Fruit fly (Drosophila melanogaster) whole organism, embryonic: ENCODE data around the gene DppIII.

Experiments used
- Antp ChIP-seq: fragments of 200-800 bp; sonication (Bioruptor generic); optimal IDR thresholded peaks from 3 replicates; lab custom pipeline; 2016; ENCODE audit warnings: missing biosample characterization, missing genetic modification characterization
- CG1024 ChIP-seq: fragments of 200-800 bp; sonication (Bioruptor generic); IDR thresholded peaks from 2 replicates; pipeline ENCODE4 v1.3.6; 2022; ENCODE audit warnings: missing biosample characterization, missing genetic modification characterization
- CG11398 ChIP-seq: fragments of 200-800 bp; sonication (Bioruptor generic); optimal IDR thresholded peaks from 2 replicates; lab custom pipeline; 2016; ENCODE audit warnings: missing biosample characterization, missing genetic modification characterization
- CG12104 ChIP-seq: fragments of 200-800 bp; sonication (Bioruptor generic); optimal IDR thresholded peaks from 3 replicates; lab custom pipeline; 2016; ENCODE audit warnings: missing biosample characterization, missing genetic modification characterization
- CG1233 ChIP-seq: fragments of 200-800 bp; sonication (Bioruptor generic); optimal IDR thresholded peaks from 4 replicates; lab custom pipeline; 2018; ENCODE audit warnings: missing biosample characterization, mild to moderate bottlenecking, missing genetic modification characterization
- CG12769 ChIP-seq: fragments of 200-800 bp; sonication (Bioruptor generic); optimal IDR thresholded peaks from 2 replicates; lab custom pipeline; 2019; ENCODE audit warnings: missing biosample characterization, mild to moderate bottlenecking, missing genetic modification characterization, moderate library complexity
- CG14050 ChIP-seq: fragments of 200-800 bp; sonication (Bioruptor generic); IDR thresholded peaks from 3 replicates; pipeline ENCODE4 v1.3.6; 2022; ENCODE audit warnings: missing biosample characterization, missing genetic modification characterization
- CG14965 ChIP-seq: fragments of 200-800 bp; sonication (Bioruptor generic); optimal IDR thresholded peaks from 2 replicates; lab custom pipeline; 2016; ENCODE audit warnings: missing biosample characterization, missing genetic modification characterization, borderline replicate concordance
- CG16863 ChIP-seq: fragments of 200-800 bp; sonication (Bioruptor generic); optimal IDR thresholded peaks from 3 replicates; lab custom pipeline; 2016; ENCODE audit warnings: missing biosample characterization, missing genetic modification characterization
- CG17359 ChIP-seq: fragments of 200-800 bp; sonication (Bioruptor generic); optimal IDR thresholded peaks from 3 replicates; lab custom pipeline; 2018; ENCODE audit warnings: missing biosample characterization, mild to moderate bottlenecking, missing genetic modification characterization, moderate library complexity
- CG17385 ChIP-seq: fragments of 200-800 bp; sonication (Bioruptor generic); optimal IDR thresholded peaks from 3 replicates; lab custom pipeline; 2018; ENCODE audit warnings: missing biosample characterization, mild to moderate bottlenecking, missing genetic modification characterization
- CG17802 ChIP-seq: fragments of 200-800 bp; sonication (Bioruptor generic); optimal IDR thresholded peaks from 2 replicates; lab custom pipeline; 2018; ENCODE audit warnings: missing biosample characterization, mild to moderate bottlenecking, missing genetic modification characterization, moderate library complexity
- CG2678 ChIP-seq: fragments of 200-800 bp; sonication (Bioruptor generic); optimal IDR thresholded peaks from 3 replicates; lab custom pipeline; 2019; ENCODE audit warnings: missing biosample characterization, mild to moderate bottlenecking, missing genetic modification characterization, moderate library complexity
- CG31365 ChIP-seq: fragments of 200-800 bp; sonication (Bioruptor generic); optimal IDR thresholded peaks from 2 replicates; lab custom pipeline; 2018; ENCODE audit warnings: missing biosample characterization, mild to moderate bottlenecking, missing genetic modification characterization
- CG33557 ChIP-seq: fragments of 200-800 bp; sonication (Bioruptor generic); optimal IDR thresholded peaks from 2 replicates; lab custom pipeline; 2019; ENCODE audit warnings: missing biosample characterization, mild to moderate bottlenecking, missing genetic modification characterization, moderate library complexity
- CG4730 ChIP-seq: fragments of 200-800 bp; sonication (Bioruptor generic); IDR thresholded peaks from 2 replicates; pipeline ENCODE4 v1.3.6; 2022; ENCODE audit warnings: missing biosample characterization, missing genetic modification characterization
- CG6654 ChIP-seq: fragments of 200-800 bp; sonication (Bioruptor generic); optimal IDR thresholded peaks from 2 replicates; lab custom pipeline; 2017; ENCODE audit warnings: missing biosample characterization, mild to moderate bottlenecking, missing genetic modification characterization
- CG8281 ChIP-seq: fragments of 200-800 bp; sonication (Bioruptor generic); optimal IDR thresholded peaks from 2 replicates; lab custom pipeline; 2018; ENCODE audit warnings: missing biosample characterization, mild to moderate bottlenecking, missing genetic modification characterization, moderate library complexity
- CG9797 ChIP-seq: fragments of 200-800 bp; sonication (Bioruptor generic); optimal IDR thresholded peaks from 3 replicates; lab custom pipeline; 2018; ENCODE audit warnings: missing biosample characterization, mild to moderate bottlenecking, missing genetic modification characterization
- Dll ChIP-seq: fragments of 200-800 bp; sonication (Bioruptor generic); IDR thresholded peaks from 4 replicates; pipeline ENCODE4 v1.3.6; 2022; ENCODE audit warnings: missing biosample characterization, missing genetic modification characterization; ENCODE audit not compliant: partially characterized antibody
- Drgx ChIP-seq: fragments of 200-800 bp; sonication (Bioruptor generic); IDR thresholded peaks from 2 replicates; pipeline ENCODE4 v1.3.6; 2022; ENCODE audit warnings: missing biosample characterization, missing genetic modification characterization
- Ets97D ChIP-seq: fragments of 200-800 bp; sonication (Bioruptor generic); optimal IDR thresholded peaks from 3 replicates; lab custom pipeline; 2016; ENCODE audit warnings: missing biosample characterization, missing genetic modification characterization
- GATAe ChIP-seq: fragments of 200-800 bp; sonication (Bioruptor generic); conservative IDR thresholded peaks from 2 replicates; pipeline ENCODE4 v1.3.6; 2022; ENCODE audit warnings: missing biosample characterization, missing genetic modification characterization
- H2.0 ChIP-seq: fragments of 200-800 bp; sonication (Bioruptor generic); IDR thresholded peaks from 2 replicates; pipeline ENCODE4 v1.3.6; 2022; ENCODE audit warnings: missing biosample characterization, missing genetic modification characterization
- HmgD ChIP-seq: fragments of 200-800 bp; sonication (Bioruptor generic); optimal IDR thresholded peaks from 3 replicates; lab custom pipeline; 2016; ENCODE audit warnings: missing biosample characterization, missing genetic modification characterization
- Hr78 ChIP-seq, 2 experiments: fragments of 200-800 bp in 1 of 2; fragments of >200 bp in 1 of 2; sonication (Bioruptor generic) in 1 of 2; optimal IDR thresholded peaks; 2 replicates each; lab custom pipeline; 2017 to 2019; ENCODE audit warnings: missing biosample characterization in 2 of 2, missing genetic modification characterization in 2 of 2, mild to moderate bottlenecking in 1 of 2, moderate library complexity in 1 of 2
- Nf-YA ChIP-seq: fragments of 200-800 bp; sonication (Bioruptor generic); IDR thresholded peaks from 2 replicates; pipeline ENCODE4 v1.3.6; 2022; ENCODE audit warnings: missing biosample characterization, missing genetic modification characterization
- PHDP ChIP-seq: fragments of 200-800 bp; sonication (Bioruptor generic); optimal IDR thresholded peaks from 3 replicates; lab custom pipeline; 2018; ENCODE audit warnings: missing biosample characterization, mild to moderate bottlenecking, missing genetic modification characterization, moderate library complexity
- Xbp1 ChIP-seq: fragments of 200-800 bp; sonication (Bioruptor generic); optimal IDR thresholded peaks from 3 replicates; lab custom pipeline; 2016; ENCODE audit warnings: missing biosample characterization, mild to moderate bottlenecking, missing genetic modification characterization
- ase ChIP-seq: fragments of 200-800 bp; sonication (Bioruptor generic); IDR thresholded peaks from 3 replicates; pipeline ENCODE4 v1.3.6; 2022; ENCODE audit warnings: missing biosample characterization, missing genetic modification characterization
- chm ChIP-seq: fragments of 200-800 bp; sonication (Bioruptor generic); IDR thresholded peaks from 2 replicates; pipeline ENCODE4 v1.3.6; 2022; ENCODE audit warnings: missing biosample characterization, missing genetic modification characterization
- disco-r ChIP-seq: fragments of 200-800 bp; sonication (Bioruptor generic); optimal IDR thresholded peaks from 2 replicates; lab custom pipeline; 2016; ENCODE audit warnings: missing biosample characterization, missing genetic modification characterization
- fd102C ChIP-seq: fragments of 200-800 bp; sonication (Bioruptor generic); optimal IDR thresholded peaks from 2 replicates; lab custom pipeline; 2018; ENCODE audit warnings: missing biosample characterization, mild to moderate bottlenecking, missing genetic modification characterization, moderate library complexity
- gcm ChIP-seq: fragments of 200-800 bp; sonication (Bioruptor generic); optimal IDR thresholded peaks from 2 replicates; lab custom pipeline; 2019; ENCODE audit warnings: missing biosample characterization, mild to moderate bottlenecking, missing genetic modification characterization, moderate library complexity
- gfzf ChIP-seq: fragments of 200-800 bp; sonication (Bioruptor generic); optimal IDR thresholded peaks from 2 replicates; lab custom pipeline; 2016; ENCODE audit warnings: missing biosample characterization, mild to moderate bottlenecking, missing genetic modification characterization, moderate library complexity
- knrl ChIP-seq: fragments of 200-800 bp; sonication (Bioruptor generic); IDR thresholded peaks from 3 replicates; pipeline ENCODE4 v1.3.6; 2022; ENCODE audit warnings: missing biosample characterization, missing genetic modification characterization; ENCODE audit not compliant: partially characterized antibody
- luna ChIP-seq: fragments of 200-800 bp; sonication (Bioruptor generic); optimal IDR thresholded peaks from 2 replicates; lab custom pipeline; 2016; ENCODE audit warnings: missing biosample characterization, missing genetic modification characterization
- pan ChIP-seq, 4 experiments: fragments of >200 bp in 3 of 4; fragments of 200-800 bp in 1 of 4; sonication (Bioruptor generic) in 1 of 4; optimal IDR thresholded peaks in 3 of 4; IDR thresholded peaks in 1 of 4; 2 replicates each; pipeline versions ENCODE4 v1.3.6 to Lab custom; 2017 to 2022; ENCODE audit warnings: missing biosample characterization in 2 of 4, missing genetic modification characterization in 2 of 4, mixed read lengths in 1 of 4
- rib ChIP-seq: fragments of 200-800 bp; sonication (Bioruptor generic); IDR thresholded peaks from 2 replicates; pipeline ENCODE4 v1.3.6; 2022; ENCODE audit warnings: missing biosample characterization, missing genetic modification characterization
- run ChIP-seq: fragments of 200-800 bp; sonication (Bioruptor generic); optimal IDR thresholded peaks from 3 replicates; lab custom pipeline; 2018; ENCODE audit warnings: missing biosample characterization, mild to moderate bottlenecking, missing genetic modification characterization
- scrt ChIP-seq: fragments of 200-800 bp; sonication (Bioruptor generic); optimal IDR thresholded peaks from 2 replicates; lab custom pipeline; 2018; ENCODE audit warnings: missing biosample characterization, mild to moderate bottlenecking, missing genetic modification characterization, moderate library complexity
- sens ChIP-seq: fragments of 200-800 bp; sonication (Bioruptor generic); peaks from one replicate; lab custom pipeline; 2016; ENCODE audit warnings: missing biosample characterization, missing genetic modification characterization
- seq ChIP-seq: fragments of 200-800 bp; sonication (Bioruptor generic); IDR thresholded peaks from 2 replicates; pipeline ENCODE4 v1.3.6; 2022; ENCODE audit warnings: missing biosample characterization, missing genetic modification characterization
- slp2 ChIP-seq: fragments of 200-800 bp; sonication (Bioruptor generic); optimal IDR thresholded peaks from 2 replicates; lab custom pipeline; 2016; ENCODE audit warnings: missing biosample characterization, missing genetic modification characterization
- sr ChIP-seq: fragments of 200-800 bp; sonication (Bioruptor generic); IDR thresholded peaks from 3 replicates; pipeline ENCODE4 v1.3.6; 2022; ENCODE audit warnings: missing biosample characterization, missing genetic modification characterization
- ssp ChIP-seq: fragments of 200-800 bp; sonication (Bioruptor generic); IDR thresholded peaks from 2 replicates; pipeline ENCODE4 v1.3.6; 2022; ENCODE audit warnings: missing biosample characterization, missing genetic modification characterization
- stwl ChIP-seq: fragments of 200-800 bp; sonication (Bioruptor generic); optimal IDR thresholded peaks from 3 replicates; lab custom pipeline; 2018; ENCODE audit warnings: missing biosample characterization, mild to moderate bottlenecking, missing genetic modification characterization, moderate library complexity
- toy ChIP-seq: fragments of 200-800 bp; sonication (Bioruptor generic); IDR thresholded peaks from 2 replicates; pipeline ENCODE4 v1.3.6; 2022; ENCODE audit warnings: missing biosample characterization, missing genetic modification characterization
- ttk ChIP-seq: fragments of 200-800 bp; sonication (Bioruptor generic); IDR thresholded peaks from 2 replicates; pipeline ENCODE4 v2.1.2; 2022; ENCODE audit warnings: missing biosample characterization, missing genetic modification characterization
- wor ChIP-seq: fragments of 200-800 bp; sonication (Bioruptor generic); IDR thresholded peaks from 2 replicates; pipeline ENCODE4 v1.3.6; 2022; ENCODE audit warnings: missing biosample characterization, missing genetic modification characterization
- yki ChIP-seq: fragments of >200 bp; optimal IDR thresholded peaks from 3 replicates; lab custom pipeline; 2018

DppIII gene

DNA sequence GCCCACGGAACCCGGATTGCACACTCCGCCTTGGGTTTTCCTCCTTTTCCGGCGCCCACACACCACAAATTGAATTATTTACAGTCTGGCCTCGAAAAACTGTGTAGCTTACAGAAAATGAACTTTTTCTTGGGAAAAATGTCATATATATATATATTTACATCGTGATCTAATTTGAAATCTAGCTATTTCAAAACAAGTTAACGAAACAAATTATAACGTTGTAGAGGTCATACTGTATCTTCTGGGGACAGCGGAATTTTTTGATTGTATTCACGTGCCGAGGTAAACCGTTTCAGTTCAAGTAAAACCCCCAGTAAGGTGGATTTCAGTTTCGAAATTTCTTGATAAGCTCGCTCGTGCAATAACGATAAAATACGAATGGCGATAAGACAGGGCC lies 10.3 kb downstream of the DppIII start (continued):
- TF ChIP-seq wor (GFP tag; lab: Robert Waterston, UW) = peak; percentile 40; the same call in 1 of the 2 replicates
- no peak for TF ChIP-seq toy (GFP tag; lab: Robert Waterston, UW)
- TF ChIP-seq scrt (GFP tag; lab: Kevin White, UChicago) = no peak
- TF ChIP-seq CG14965 = no peak
- no peak for TF ChIP-seq chm (GFP tag; lab: Robert Waterston, UW)
- no peak for TF ChIP-seq yki (lab: Kevin White, UChicago)
- TF ChIP-seq run (tag; lab: Kevin White, UChicago) = peak; percentile 7
- TF ChIP-seq PHDP (tag; lab: Kevin White, UChicago) = peak; percentile 69
- peak; percentile 63 for TF ChIP-seq Nf-YA (GFP tag; lab: Robert Waterston, UW)
- TF ChIP-seq Xbp1 = peak; percentile 42
- peak; percentile 47 for TF ChIP-seq CG4730 (GFP tag; lab: Robert Waterston, UW)
- no peak for TF ChIP-seq CG6654 (GFP tag; lab: Kevin White, UChicago)
- peak; percentile 49 for TF ChIP-seq Drgx (GFP tag; lab: Robert Waterston, UW)
- no peak for TF ChIP-seq CG17802 (tag; lab: Kevin White, UChicago)
- no peak for TF ChIP-seq slp2 (GFP tag; lab: Kevin White, UChicago)
- 0 out of 2 replicates have a peak, but pooled peaks have one; percentile 16 for TF ChIP-seq CG1024
- peak; percentile 64; the same call in 2 of the 3 replicates for TF ChIP-seq CG14050 (GFP tag; lab: Robert Waterston, UW)
- TF ChIP-seq Antp (GFP tag; lab: Kevin White, UChicago) = no peak
- no peak for TF ChIP-seq pan (optimal IDR thresholded peaks at IDR 0.05; lab: Kevin White, UChicago)
- TF ChIP-seq pan (GFP tag; optimal IDR thresholded peaks at IDR 0.05 in 1 of 2, IDR thresholded peaks at IDR 0.05 in 1 of 2) = peak in 1 of 2 experiments; percentile 80
- TF ChIP-seq CG33557 (GFP tag; lab: Kevin White, UChicago) = no peak
- no peak for TF ChIP-seq gfzf
- peak; percentile 28; the same call in 1 of the 2 replicates for TF ChIP-seq seq (GFP tag; lab: Robert Waterston, UW)
- TF ChIP-seq CG8281 (tag; lab: Kevin White, UChicago) = no peak
- peak; percentile 85 for TF ChIP-seq sr (GFP tag; lab: Robert Waterston, UW)
- TF ChIP-seq GATAe (GFP tag; lab: Robert Waterston, UW) = no peak
- no peak for TF ChIP-seq knrl (GFP tag; lab: Robert Waterston, UW)
- TF ChIP-seq CG12104 (GFP tag; lab: Kevin White, UChicago) = no peak
- TF ChIP-seq CG1233 (GFP tag; lab: Kevin White, UChicago) = peak; percentile 24
- TF ChIP-seq gcm (GFP tag; lab: Kevin White, UChicago) = no peak
- no peak for TF ChIP-seq CG16863 (GFP tag; lab: Kevin White, UChicago)
- peak; percentile 66 for TF ChIP-seq CG2678 (tag; lab: Kevin White, UChicago)
- TF ChIP-seq ase = peak; percentile 63; the same call in 2 of the 3 replicates
- peak in 1 of 2 experiments; percentile 49 for TF ChIP-seq Hr78 (GFP tag; optimal IDR thresholded peaks at IDR 0.05; lab: Kevin White, UChicago)
- TF ChIP-seq CG17359 = peak; percentile 76
- no peak for TF ChIP-seq CG9797 (GFP tag; lab: Kevin White, UChicago)
- TF ChIP-seq ssp (GFP tag; lab: Robert Waterston, UW) = peak; percentile 31; the same call in 1 of the 2 replicates
- TF ChIP-seq Ets97D (GFP tag; lab: Kevin White, UChicago) = no peak
- TF ChIP-seq fd102C = no peak
- TF ChIP-seq H2.0 (GFP tag; lab: Robert Waterston, UW) = peak; percentile 40; the same call in 1 of the 2 replicates
- peak; percentile 51 for TF ChIP-seq CG12769
- peak; percentile 64 for TF ChIP-seq ttk (GFP tag; lab: Robert Waterston, UW)
- TF ChIP-seq HmgD (GFP tag; lab: Kevin White, UChicago) = no peak
- peak; percentile 38 for TF ChIP-seq CG17385 (GFP tag; lab: Kevin White, UChicago)
- TF ChIP-seq sens (GFP tag; lab: Kevin White, UChicago) = peak; percentile 85
- TF ChIP-seq disco-r = no peak
- TF ChIP-seq luna = no peak
- no peak for TF ChIP-seq CG11398 (GFP tag; lab: Kevin White, UChicago)
- no peak for TF ChIP-seq rib (GFP tag; lab: Robert Waterston, UW)
- TF ChIP-seq stwl = no peak
- no peak for TF ChIP-seq Dll (GFP tag; lab: Robert Waterston, UW)
- TF ChIP-seq CG31365 = no peak
